Worm (Caenorhabditis elegans) whole organism, L2 larva: ENCODE measurements around the gene srp-8.

Experiments
- C34F6.9 ChIP-seq: fragments of 150-350 bp; optimal IDR thresholded peaks from 2 replicates; lab custom pipeline; 2014; ENCODE audit warnings: missing biosample characterization, missing genetic modification characterization
- F13H6.1 ChIP-seq: sonication (generic microtip); optimal IDR thresholded peaks from 2 replicates; lab custom pipeline; 2016; ENCODE audit warnings: missing genetic modification characterization, missing compliant biosample characterization
- R02D3.7 ChIP-seq: fragments of 150-350 bp; optimal IDR thresholded peaks from 2 replicates; lab custom pipeline; 2014; ENCODE audit warnings: missing biosample characterization, missing genetic modification characterization
- Y55F3AM.14 ChIP-seq: fragments of 200-800 bp; sonication (Bioruptor generic); optimal IDR thresholded peaks from 2 replicates; lab custom pipeline; 2018; ENCODE audit warnings: mild to moderate bottlenecking, missing genetic modification characterization, missing compliant biosample characterization
- alr-1 ChIP-seq: fragments of 150-350 bp; optimal IDR thresholded peaks from 2 replicates; lab custom pipeline; 2014; ENCODE audit warnings: missing biosample characterization, missing genetic modification characterization
- aly-2 ChIP-seq: fragments of 150-350 bp; optimal IDR thresholded peaks from 2 replicates; lab custom pipeline; 2014; ENCODE audit warnings: missing biosample characterization, missing genetic modification characterization
- ama-1 ChIP-seq: fragments of 150-350 bp; optimal IDR thresholded peaks from 2 replicates; lab custom pipeline; 2018; ENCODE audit warnings: inconsistent platforms
- ceh-16 ChIP-seq: fragments of 150-350 bp; optimal IDR thresholded peaks from 2 replicates; lab custom pipeline; 2014; ENCODE audit warnings: missing biosample characterization, missing genetic modification characterization
- crh-2 ChIP-seq: sonication (generic microtip); optimal IDR thresholded peaks from 2 replicates; lab custom pipeline; 2017; ENCODE audit warnings: missing biosample characterization, missing genetic modification characterization
- egl-27 ChIP-seq: sonication (generic microtip); optimal IDR thresholded peaks from 3 replicates; lab custom pipeline; 2017; ENCODE audit warnings: missing biosample characterization, missing genetic modification reagents, missing genetic modification characterization
- elt-3 ChIP-seq: sonication (generic microtip); optimal IDR thresholded peaks from 2 replicates; lab custom pipeline; 2017; ENCODE audit warnings: missing biosample characterization, missing genetic modification characterization
- fos-1 ChIP-seq: fragments of 150-350 bp; optimal IDR thresholded peaks from 2 replicates; lab custom pipeline; 2014; ENCODE audit warnings: missing biosample characterization, missing genetic modification characterization
- gmeb-1 ChIP-seq: fragments of 150-350 bp; optimal IDR thresholded peaks from 2 replicates; lab custom pipeline; 2014; ENCODE audit warnings: missing biosample characterization, missing genetic modification characterization
- lin-11 ChIP-seq: fragments of 150-350 bp; sonication (generic microtip); optimal IDR thresholded peaks from 2 replicates; lab custom pipeline; 2014; ENCODE audit warnings: missing biosample characterization, missing genetic modification characterization, inconsistent platforms, mixed read lengths
- lin-13 ChIP-seq: fragments of 150-350 bp; optimal IDR thresholded peaks from 2 replicates; lab custom pipeline; 2014; ENCODE audit warnings: missing biosample characterization, missing genetic modification reagents, missing genetic modification characterization
- lsy-2 ChIP-seq, 2 experiments: fragments of 150-350 bp in 1 of 2; sonication (generic microtip) in 1 of 2; optimal IDR thresholded peaks; 2 replicates each; lab custom pipeline; 2014 to 2017; ENCODE audit warnings: missing biosample characterization in 2 of 2, missing genetic modification characterization in 2 of 2
- mab-5 ChIP-seq: fragments of 150-350 bp; optimal IDR thresholded peaks from 2 replicates; lab custom pipeline; 2014; ENCODE audit warnings: missing biosample characterization, missing genetic modification characterization
- mbf-1 ChIP-seq: sonication (generic microtip); optimal IDR thresholded peaks from 2 replicates; lab custom pipeline; 2017; ENCODE audit warnings: missing biosample characterization, missing genetic modification characterization
- mdl-1 ChIP-seq, 2 experiments: fragments of 150-350 bp in 1 of 2; sonication (generic microtip) in 1 of 2; optimal IDR thresholded peaks; 2 replicates each; lab custom pipeline; 2017; ENCODE audit warnings: missing biosample characterization in 2 of 2, missing genetic modification characterization in 2 of 2
- nhr-11 ChIP-seq: fragments of 150-350 bp; optimal IDR thresholded peaks from 2 replicates; lab custom pipeline; 2014; ENCODE audit warnings: missing biosample characterization, missing genetic modification characterization
- nhr-12 ChIP-seq: fragments of 150-350 bp; optimal IDR thresholded peaks from 2 replicates; lab custom pipeline; 2014; ENCODE audit warnings: missing biosample characterization, missing genetic modification characterization
- nhr-129 ChIP-seq: fragments of 150-350 bp; optimal IDR thresholded peaks from 2 replicates; lab custom pipeline; 2014; ENCODE audit warnings: missing biosample characterization, missing genetic modification characterization
- nhr-21 ChIP-seq: fragments of 150-350 bp; optimal IDR thresholded peaks from 2 replicates; lab custom pipeline; 2014; ENCODE audit warnings: missing biosample characterization, missing genetic modification characterization
- nhr-23 ChIP-seq: fragments of 150-350 bp; optimal IDR thresholded peaks from 2 replicates; lab custom pipeline; 2014; ENCODE audit warnings: missing biosample characterization, missing genetic modification reagents, missing genetic modification characterization
- nhr-237 ChIP-seq: fragments of 150-350 bp; optimal IDR thresholded peaks from 2 replicates; lab custom pipeline; 2014; ENCODE audit warnings: missing biosample characterization, missing genetic modification characterization
- nhr-25 ChIP-seq: fragments of 150-350 bp; sonication (generic microtip); optimal IDR thresholded peaks from 3 replicates; lab custom pipeline; 2014; ENCODE audit warnings: missing biosample characterization, missing genetic modification characterization
- nhr-6 ChIP-seq: fragments of 150-350 bp; optimal IDR thresholded peaks from 2 replicates; lab custom pipeline; 2014; ENCODE audit warnings: missing biosample characterization, missing genetic modification characterization
- peb-1 ChIP-seq: fragments of 150-350 bp; optimal IDR thresholded peaks from 2 replicates; lab custom pipeline; 2014; ENCODE audit warnings: missing biosample characterization, missing genetic modification characterization
- sem-4 ChIP-seq: fragments of 150-350 bp; optimal IDR thresholded peaks from 2 replicates; lab custom pipeline; 2014; ENCODE audit warnings: missing biosample characterization, missing genetic modification reagents, missing genetic modification characterization
- skn-1 ChIP-seq: sonication (generic microtip); optimal IDR thresholded peaks from 2 replicates; lab custom pipeline; 2017; ENCODE audit warnings: missing biosample characterization, missing genetic modification characterization
- sma-9 ChIP-seq, 2 experiments: fragments of 150-350 bp in 1 of 2; sonication (generic microtip) in 1 of 2; optimal IDR thresholded peaks; 2 replicates each; lab custom pipeline; 2014 to 2016; ENCODE audit warnings: missing genetic modification characterization in 2 of 2, mild to moderate bottlenecking in 1 of 2, missing biosample characterization in 1 of 2, missing compliant biosample characterization in 1 of 2, missing genetic modification reagents in 1 of 2, moderate library complexity in 1 of 2
- snpc-4 ChIP-seq: fragments of 150-350 bp; optimal IDR thresholded peaks from 2 replicates; lab custom pipeline; 2014; ENCODE audit warnings: missing biosample characterization, missing genetic modification characterization
- unc-39 ChIP-seq: fragments of 150-350 bp; optimal IDR thresholded peaks from 2 replicates; lab custom pipeline; 2014; ENCODE audit warnings: missing biosample characterization, missing genetic modification characterization
- unc-55 ChIP-seq: fragments of 150-350 bp; sonication (generic microtip); optimal IDR thresholded peaks from 3 replicates; lab custom pipeline; 2014; ENCODE audit warnings: missing biosample characterization, missing genetic modification reagents, missing genetic modification characterization
- unc-62 ChIP-seq: fragments of 150-350 bp; optimal IDR thresholded peaks from 2 replicates; lab custom pipeline; 2014; ENCODE audit warnings: missing biosample characterization, missing genetic modification reagents, missing genetic modification characterization
- zag-1 ChIP-seq: fragments of 150-350 bp; optimal IDR thresholded peaks from 2 replicates; lab custom pipeline; 2014; ENCODE audit warnings: missing biosample characterization, missing genetic modification characterization
- ztf-1 ChIP-seq: fragments of 200-800 bp; sonication (Bioruptor generic); conservative IDR thresholded peaks from 2 replicates; pipeline ENCODE4 v1.3.6; 2022; ENCODE audit warnings: missing genetic modification characterization, missing compliant biosample characterization
- ztf-11 ChIP-seq: sonication (generic microtip); optimal IDR thresholded peaks from 2 replicates; lab custom pipeline; 2017; ENCODE audit warnings: missing biosample characterization, missing genetic modification characterization
- ztf-4 ChIP-seq: fragments of 150-350 bp; optimal IDR thresholded peaks from 2 replicates; lab custom pipeline; 2014; ENCODE audit warnings: missing biosample characterization, missing genetic modification characterization

Gene srp-8

DNA sequence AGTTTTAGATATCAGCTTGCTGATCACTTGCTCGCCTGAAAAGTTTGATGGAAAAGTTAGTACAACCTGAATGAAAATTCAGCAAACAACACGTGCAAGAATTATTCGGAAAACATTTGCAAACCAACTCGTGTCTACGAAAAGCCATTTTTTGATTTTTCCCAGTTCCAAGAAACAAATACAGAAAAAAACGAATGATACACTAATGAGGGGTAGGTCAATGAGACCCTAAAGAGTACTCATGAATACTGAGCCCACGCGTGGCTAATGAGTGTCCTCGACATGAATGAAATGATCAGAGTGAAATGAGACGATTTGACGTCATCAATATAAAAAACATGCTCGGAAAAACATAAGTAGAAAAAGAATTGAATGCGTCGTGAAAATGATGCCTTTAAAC lies 28.5 kb downstream of the srp-8 start:
- no peak for TF ChIP-seq alr-1
- TF ChIP-seq R02D3.7 (tag; lab: Kevin White, UChicago) = no peak
- TF ChIP-seq nhr-25 (tag; lab: Kevin White, UChicago) = no peak
- TF ChIP-seq ama-1 (lab: Kevin White, UChicago) = no peak
- TF ChIP-seq aly-2 (tag; lab: Kevin White, UChicago) = no peak
- TF ChIP-seq mbf-1 = no peak
- no peak for TF ChIP-seq lin-11 (tag; lab: Kevin White, UChicago)
- peak; percentile 7 for TF ChIP-seq crh-2
- TF ChIP-seq ztf-4 (tag; lab: Kevin White, UChicago) = no peak
- no peak for TF ChIP-seq fos-1 (tag; lab: Kevin White, UChicago)
- TF ChIP-seq sma-9 (GFP tag; optimal IDR thresholded peaks at IDR 0.05; lab: Kevin White, UChicago) = peak; percentile 44
- TF ChIP-seq sma-9 (tag; optimal IDR thresholded peaks at IDR 0.05; lab: Kevin White, UChicago) = no peak
- TF ChIP-seq mdl-1 (tag; optimal IDR thresholded peaks at IDR 0.05; lab: Kevin White, UChicago) = no peak
- TF ChIP-seq unc-62 (GFP tag; lab: Kevin White, UChicago) = no peak
- peak; percentile 21 for TF ChIP-seq C34F6.9 (tag; lab: Kevin White, UChicago)
- peak in 1 of 2 experiments; percentile 28 for TF ChIP-seq lsy-2 (tag; optimal IDR thresholded peaks at IDR 0.05; lab: Kevin White, UChicago)
- peak; percentile 1 for TF ChIP-seq nhr-21

- TF ChIP-seq sma-9 (GFP tag; optimal IDR thresholded peaks at IDR 0.05; lab: Kevin White, UChicago) (peak; percentile 25), sma-9 (tag; optimal IDR thresholded peaks at IDR 0.05; lab: Kevin White, UChicago) (no peak), aly-2 (tag; lab: Kevin White, UChicago) (no peak), fos-1 (tag; lab: Kevin White, UChicago) (peak; percentile 68), unc-55 (no peak), lsy-2 (tag; optimal IDR thresholded peaks at IDR 0.05; lab: Kevin White, UChicago) (no peak), gmeb-1 (tag; lab: Kevin White, UChicago) (peak; percentile 8)
Observed at ce11 chrV:8212816-8213215, 29.3 kb downstream of the srp-8 start.

- TF ChIP-seq lin-13 (no peak), lsy-2 (tag; optimal IDR thresholded peaks at IDR 0.05; lab: Kevin White, UChicago) (no peak), snpc-4 (tag; lab: Kevin White, UChicago) (no peak), egl-27 (tag; lab: Kevin White, UChicago) (no peak), ama-1 (lab: Kevin White, UChicago) (no peak), nhr-129 (tag; lab: Kevin White, UChicago) (no peak), R02D3.7 (tag; lab: Kevin White, UChicago) (no peak), nhr-23 (tag; lab: Kevin White, UChicago) (no peak), mbf-1 (no peak), unc-39 (tag; lab: Kevin White, UChicago) (no peak), unc-55 (no peak), C34F6.9 (tag; lab: Kevin White, UChicago) (no peak), unc-62 (GFP tag; lab: Kevin White, UChicago) (no peak), ztf-1 (GFP tag; lab: Robert Waterston, UW) (no peak), mdl-1 (tag; optimal IDR thresholded peaks at IDR 0.05; lab: Kevin White, UChicago) (no peak), peb-1 (tag; lab: Kevin White, UChicago) (no peak), Y55F3AM.14 (no peak), sma-9 (GFP tag; optimal IDR thresholded peaks at IDR 0.05; lab: Kevin White, UChicago) (no peak), sma-9 (tag; optimal IDR thresholded peaks at IDR 0.05; lab: Kevin White, UChicago) (no peak), fos-1 (tag; lab: Kevin White, UChicago) (no peak)
Observed at ce11 chrV:8213868-8214267, 30.4 kb downstream of the srp-8 start, which contains the start of gene K07C11.7. Gene K07C11.7 (minus strand): TSS chrV:8213968.

DNA sequence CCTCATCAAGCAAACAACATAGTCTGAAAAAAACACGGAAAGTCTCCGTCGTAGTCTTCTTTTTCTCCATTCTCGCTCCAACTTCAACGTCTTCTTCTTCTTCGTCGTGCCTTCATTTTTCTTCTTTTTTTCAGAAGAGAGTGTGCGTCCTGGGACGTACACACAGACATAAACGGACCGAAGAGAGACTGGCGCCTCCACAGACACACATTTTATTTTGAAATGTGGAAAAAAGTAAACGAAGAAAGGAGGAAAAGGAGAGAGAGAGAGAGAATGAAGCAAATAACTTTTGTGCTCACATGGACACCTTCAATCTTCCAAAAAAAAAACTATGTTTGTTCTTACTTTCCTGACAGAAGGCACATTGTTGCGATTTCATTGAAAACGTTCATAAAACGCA lies 31.7 kb downstream of the srp-8 start:
- TF ChIP-seq sma-9 (GFP tag; optimal IDR thresholded peaks at IDR 0.05; lab: Kevin White, UChicago) (no peak), sma-9 (tag; optimal IDR thresholded peaks at IDR 0.05; lab: Kevin White, UChicago) (no peak), unc-55 (peak; percentile 68), lin-13 (no peak), nhr-21 (no peak), Y55F3AM.14 (no peak), zag-1 (no peak), R02D3.7 (tag; lab: Kevin White, UChicago) (no peak), gmeb-1 (tag; lab: Kevin White, UChicago) (no peak), elt-3 (tag; lab: Kevin White, UChicago) (no peak), aly-2 (tag; lab: Kevin White, UChicago) (no peak), ama-1 (lab: Kevin White, UChicago) (peak; percentile 5), C34F6.9 (tag; lab: Kevin White, UChicago) (peak; percentile 20), lin-11 (tag; lab: Kevin White, UChicago) (no peak), nhr-12 (tag; lab: Kevin White, UChicago) (no peak), nhr-237 (tag; lab: Kevin White, UChicago) (no peak)

ce11 chrV:8217118-8217517 lies 33.6 kb downstream of the srp-8 start:
- no peak for TF ChIP-seq zag-1
- TF ChIP-seq unc-62 (GFP tag; lab: Kevin White, UChicago) = no peak
- TF ChIP-seq Y55F3AM.14 = no peak
- no peak for TF ChIP-seq nhr-12 (tag; lab: Kevin White, UChicago)
- no peak for TF ChIP-seq ztf-1 (GFP tag; lab: Robert Waterston, UW)
- TF ChIP-seq sem-4 (tag; lab: Kevin White, UChicago) = no peak
- TF ChIP-seq crh-2 = peak; percentile 12
- no peak for TF ChIP-seq C34F6.9 (tag; lab: Kevin White, UChicago)
- no peak for TF ChIP-seq alr-1
- peak; percentile 13 for TF ChIP-seq F13H6.1 (tag; lab: Kevin White, UChicago)
- peak; percentile 23 for TF ChIP-seq gmeb-1 (tag; lab: Kevin White, UChicago)
- TF ChIP-seq elt-3 (tag; lab: Kevin White, UChicago) = no peak
- no peak for TF ChIP-seq skn-1 (tag; lab: Kevin White, UChicago)
- TF ChIP-seq mab-5 = no peak
- no peak for TF ChIP-seq nhr-11 (tag; lab: Kevin White, UChicago)
- TF ChIP-seq aly-2 (tag; lab: Kevin White, UChicago) = no peak
- TF ChIP-seq unc-55 = no peak
- TF ChIP-seq mdl-1 (tag; optimal IDR thresholded peaks at IDR 0.05; lab: Kevin White, UChicago) = no peak
- TF ChIP-seq ztf-4 (tag; lab: Kevin White, UChicago) = no peak
- no peak for TF ChIP-seq nhr-129 (tag; lab: Kevin White, UChicago)
- TF ChIP-seq nhr-6 = no peak
- TF ChIP-seq ceh-16 = no peak
- TF ChIP-seq lin-13 = no peak
- no peak for TF ChIP-seq lin-11 (tag; lab: Kevin White, UChicago)
- no peak for TF ChIP-seq nhr-237 (tag; lab: Kevin White, UChicago)
- no peak for TF ChIP-seq ztf-11 (tag; lab: Kevin White, UChicago)
